Worm (Caenorhabditis elegans) whole organism, L4 larva: ENCODE data around the gene scl-3.

Experiments used
- F10B5.3 ChIP-seq: sonication (generic microtip); optimal IDR thresholded peaks from 2 replicates; lab custom pipeline; 2016; ENCODE audit warnings: mild to moderate bottlenecking, missing genetic modification characterization, missing compliant biosample characterization
- F37D6.2 ChIP-seq: sonication (generic microtip); optimal IDR thresholded peaks from 2 replicates; lab custom pipeline; 2016; ENCODE audit warnings: mild to moderate bottlenecking, missing genetic modification characterization, missing compliant biosample characterization
- F49E8.2 ChIP-seq: sonication (generic microtip); optimal IDR thresholded peaks from 2 replicates; lab custom pipeline; 2016; ENCODE audit warnings: missing compliant biosample characterization, mild to moderate bottlenecking, missing genetic modification characterization, borderline replicate concordance
- R02D3.7 ChIP-seq: fragments of 150-350 bp; sonication (generic microtip); optimal IDR thresholded peaks from 3 replicates; lab custom pipeline; 2014; ENCODE audit warnings: missing biosample characterization, missing genetic modification characterization
- Y5F2A.4 ChIP-seq: fragments of 200-800 bp; sonication (Bioruptor generic); optimal IDR thresholded peaks from 2 replicates; lab custom pipeline; 2018; ENCODE audit warnings: mild to moderate bottlenecking, missing genetic modification characterization, missing compliant biosample characterization
- ZK337.2 ChIP-seq: fragments of 200-800 bp; sonication (Bioruptor generic); IDR thresholded peaks from 2 replicates; pipeline ENCODE4 v1.3.6; 2022; ENCODE audit warnings: missing genetic modification reagents, missing genetic modification characterization, missing compliant biosample characterization
- aha-1 ChIP-seq: fragments of 150-350 bp; peaks from one replicate; lab custom pipeline; 2014; ENCODE audit warnings: missing biosample characterization, missing genetic modification characterization
- ama-1 ChIP-seq: fragments of 150-350 bp; optimal IDR thresholded peaks from 2 replicates; lab custom pipeline; 2014; ENCODE audit warnings: inconsistent platforms, mixed read lengths
- ceh-82 ChIP-seq: sonication (generic microtip); optimal IDR thresholded peaks from 2 replicates; lab custom pipeline; 2017; ENCODE audit warnings: missing biosample characterization, missing genetic modification characterization
- ces-1 ChIP-seq: fragments of 150-350 bp; sonication (generic microtip); optimal IDR thresholded peaks from 4 replicates; lab custom pipeline; 2014; ENCODE audit warnings: missing biosample characterization, missing genetic modification reagents, missing genetic modification characterization
- ctbp-1 ChIP-seq: fragments of 200-800 bp; sonication (Bioruptor generic); IDR thresholded peaks from 2 replicates; pipeline ENCODE4 v1.3.6; 2022; ENCODE audit warnings: missing genetic modification reagents, missing genetic modification characterization, missing compliant biosample characterization
- daf-19 ChIP-seq: fragments of 200-800 bp; sonication (Bioruptor generic); conservative IDR thresholded peaks from 2 replicates; pipeline ENCODE4 v1.3.6; 2022; ENCODE audit warnings: missing genetic modification characterization, missing compliant biosample characterization
- duxl-1 ChIP-seq: sonication (generic microtip); optimal IDR thresholded peaks from 2 replicates; lab custom pipeline; 2016; ENCODE audit warnings: mild to moderate bottlenecking, missing genetic modification characterization, moderate library complexity, missing compliant biosample characterization; ENCODE audit not compliant: poor library complexity
- dve-1 ChIP-seq: sonication (generic microtip); optimal IDR thresholded peaks from 2 replicates; lab custom pipeline; 2017; ENCODE audit warnings: antibody characterized with exemption, mild to moderate bottlenecking, missing genetic modification characterization, missing compliant biosample characterization; ENCODE audit not compliant: insufficient read depth
- egl-43 ChIP-seq: fragments of 200-800 bp; sonication (Bioruptor generic); IDR thresholded peaks from 2 replicates; pipeline ENCODE4 v1.3.6; 2022; ENCODE audit warnings: missing genetic modification reagents, missing genetic modification characterization, missing compliant biosample characterization
- fkh-10 ChIP-seq: fragments of 150-350 bp; optimal IDR thresholded peaks from 2 replicates; lab custom pipeline; 2014; ENCODE audit warnings: missing biosample characterization, missing genetic modification reagents, missing genetic modification characterization
- hif-1 ChIP-seq, 2 experiments: sonication (generic microtip); optimal IDR thresholded peaks; 2 replicates each; lab custom pipeline; 2016 to 2017; ENCODE audit warnings: missing compliant biosample characterization in 2 of 2, missing genetic modification characterization in 2 of 2, missing genetic modification reagents in 2 of 2, missing genotype in 2 of 2, mild to moderate bottlenecking in 1 of 2
- hlh-30 ChIP-seq: sonication (generic microtip); optimal IDR thresholded peaks from 2 replicates; lab custom pipeline; 2017; ENCODE audit warnings: antibody characterized with exemption, mild to moderate bottlenecking, missing genetic modification characterization, missing compliant biosample characterization; ENCODE audit not compliant: insufficient read depth
- hmg-1.1 ChIP-seq: fragments of 200-800 bp; sonication (Bioruptor generic); IDR thresholded peaks from 2 replicates; pipeline ENCODE4 v1.3.6; 2022; ENCODE audit warnings: missing genetic modification reagents, missing genetic modification characterization, missing compliant biosample characterization
- jun-1 ChIP-seq: fragments of 150-350 bp; optimal IDR thresholded peaks from 2 replicates; lab custom pipeline; 2014; ENCODE audit warnings: missing biosample characterization, missing genetic modification reagents, missing genetic modification characterization
- lin-29 ChIP-seq: fragments of 200-800 bp; sonication (Bioruptor generic); IDR thresholded peaks from 2 replicates; pipeline ENCODE4 v1.3.6; 2022; ENCODE audit warnings: missing genetic modification reagents, missing genetic modification characterization, missing compliant biosample characterization
- lin-38 ChIP-seq: fragments of 200-800 bp; sonication (Bioruptor generic); IDR thresholded peaks from 2 replicates; pipeline ENCODE4 v1.3.6; 2022; ENCODE audit warnings: missing genetic modification reagents, missing genetic modification characterization, missing compliant biosample characterization
- lsy-2 ChIP-seq, 2 experiments: fragments of 150-350 bp in 1 of 2; sonication (generic microtip) in 1 of 2; optimal IDR thresholded peaks; 2 replicates each; lab custom pipeline; 2014 to 2017; ENCODE audit warnings: missing biosample characterization in 2 of 2, missing genetic modification characterization in 2 of 2
- mdl-1 ChIP-seq, 2 experiments: fragments of 150-350 bp in 1 of 2; sonication (generic microtip) in 1 of 2; optimal IDR thresholded peaks; 2 replicates each; lab custom pipeline; 2014 to 2017; ENCODE audit warnings: missing biosample characterization in 2 of 2, missing genetic modification characterization in 2 of 2
- mep-1 ChIP-seq: fragments of 150-350 bp; sonication (generic microtip); optimal IDR thresholded peaks from 3 replicates; lab custom pipeline; 2014; ENCODE audit warnings: missing biosample characterization, missing genetic modification characterization
- mes-2 ChIP-seq: sonication (generic microtip); optimal IDR thresholded peaks from 2 replicates; lab custom pipeline; 2016; ENCODE audit warnings: missing genotype, mild to moderate bottlenecking, missing genetic modification characterization, missing compliant biosample characterization; ENCODE audit not compliant: poor library complexity, severe bottlenecking
- nhr-10 ChIP-seq: fragments of 150-350 bp; optimal IDR thresholded peaks from 2 replicates; lab custom pipeline; 2014; ENCODE audit warnings: missing biosample characterization, missing genetic modification characterization
- nhr-102 ChIP-seq: sonication (generic microtip); optimal IDR thresholded peaks from 2 replicates; lab custom pipeline; 2016; ENCODE audit warnings: mild to moderate bottlenecking, missing genetic modification characterization, moderate library complexity, missing compliant biosample characterization
- nhr-42 ChIP-seq: fragments of 200-800 bp; sonication (Bioruptor generic); IDR thresholded peaks from 2 replicates; pipeline ENCODE4 v1.3.6; 2022; ENCODE audit warnings: missing genetic modification characterization, missing compliant biosample characterization
- nhr-77 ChIP-seq: fragments of 150-350 bp; optimal IDR thresholded peaks from 2 replicates; lab custom pipeline; 2014; ENCODE audit warnings: missing biosample characterization, missing genetic modification characterization
- rbr-2 ChIP-seq: sonication (generic microtip); optimal IDR thresholded peaks from 2 replicates; lab custom pipeline; 2016; ENCODE audit warnings: missing genotype, missing genetic modification characterization, missing compliant biosample characterization
- set-16 ChIP-seq: fragments of 200-800 bp; sonication (Bioruptor generic); IDR thresholded peaks from 2 replicates; pipeline ENCODE4 v1.3.6; 2022; ENCODE audit warnings: missing genetic modification reagents, missing genetic modification characterization, missing compliant biosample characterization
- tag-97 ChIP-seq: fragments of 200-800 bp; sonication (Bioruptor generic); IDR thresholded peaks from 2 replicates; pipeline ENCODE4 v1.3.6; 2022; ENCODE audit warnings: missing genetic modification characterization, missing compliant biosample characterization
- unc-62 ChIP-seq, 3 experiments: fragments of 150-350 bp in 1 of 3; sonication (generic microtip); optimal IDR thresholded peaks in 2 of 3; peaks in 1 of 3; 1 replicate in 1 of 3; 2 replicates in 2 of 3; lab custom pipeline; 2014 to 2017; ENCODE audit warnings: missing biosample characterization in 3 of 3, missing genetic modification characterization in 3 of 3, missing genetic modification reagents in 3 of 3, missing genotype in 1 of 3
- zfp-2 ChIP-seq: sonication (generic microtip); optimal IDR thresholded peaks from 2 replicates; lab custom pipeline; 2016; ENCODE audit warnings: mild to moderate bottlenecking, missing genetic modification characterization, missing compliant biosample characterization

The scl-3 gene

DNA sequence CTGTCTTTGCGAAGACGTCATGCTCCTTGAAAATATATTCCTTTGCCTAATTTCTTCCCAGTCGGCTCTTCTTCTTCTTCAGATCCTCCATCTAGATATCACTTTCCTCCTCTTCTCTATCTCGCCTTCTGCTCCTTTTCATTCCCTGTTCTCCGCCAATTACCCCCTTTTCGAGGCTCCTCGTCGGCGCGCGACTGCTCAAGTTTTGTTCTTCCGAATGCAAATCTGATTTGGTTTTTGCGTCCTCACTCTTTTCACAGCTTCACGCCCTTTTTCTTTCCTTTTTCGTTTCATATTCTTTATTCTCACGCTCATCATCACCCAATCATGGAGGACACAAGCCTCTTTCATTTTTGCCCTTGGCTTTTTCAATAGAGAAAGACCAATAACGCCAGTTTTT lies 42.6 kb upstream of the scl-3 start:
- TF ChIP-seq F37D6.2: no peak
- TF ChIP-seq Y5F2A.4 (GFP tag; lab: Kevin White, UChicago): no peak
- TF ChIP-seq ZK337.2 (GFP tag; lab: Robert Waterston, UW): no peak
- no peak for TF ChIP-seq lin-29 (GFP tag; lab: Robert Waterston, UW)
- no peak for TF ChIP-seq F49E8.2 (tag; lab: Kevin White, UChicago)
- no peak for TF ChIP-seq lin-38
- TF ChIP-seq nhr-102 (tag; lab: Kevin White, UChicago): no peak
- TF ChIP-seq set-16: peak; percentile 28; the same call in 1 of the 2 replicates
- peak; percentile 60 for TF ChIP-seq fkh-10
- peak; percentile 64 for TF ChIP-seq ces-1 (GFP tag; lab: Kevin White, UChicago)
- peak in 1 of 2 experiments; percentile 9 for TF ChIP-seq unc-62 (GFP tag; optimal IDR thresholded peaks at IDR 0.05 in 1 of 2; lab: Kevin White, UChicago)
- TF ChIP-seq unc-62 (tag; optimal IDR thresholded peaks at IDR 0.05; lab: Kevin White, UChicago): no peak
- peak in 1 of 2 experiments; percentile 7 for TF ChIP-seq lsy-2 (tag; optimal IDR thresholded peaks at IDR 0.05; lab: Kevin White, UChicago)
- no peak for TF ChIP-seq ama-1 (lab: Kevin White, UChicago)
- peak; percentile 57 for TF ChIP-seq ctbp-1 (GFP tag; lab: Robert Waterston, UW)
- TF ChIP-seq hif-1 (tag; optimal IDR thresholded peaks at IDR 0.05; lab: Kevin White, UChicago): no peak
- TF ChIP-seq tag-97: no peak
- TF ChIP-seq duxl-1: no peak
- no peak for TF ChIP-seq zfp-2 (tag; lab: Kevin White, UChicago)
- TF ChIP-seq, all 104 proteins: peak for 6

DNA sequence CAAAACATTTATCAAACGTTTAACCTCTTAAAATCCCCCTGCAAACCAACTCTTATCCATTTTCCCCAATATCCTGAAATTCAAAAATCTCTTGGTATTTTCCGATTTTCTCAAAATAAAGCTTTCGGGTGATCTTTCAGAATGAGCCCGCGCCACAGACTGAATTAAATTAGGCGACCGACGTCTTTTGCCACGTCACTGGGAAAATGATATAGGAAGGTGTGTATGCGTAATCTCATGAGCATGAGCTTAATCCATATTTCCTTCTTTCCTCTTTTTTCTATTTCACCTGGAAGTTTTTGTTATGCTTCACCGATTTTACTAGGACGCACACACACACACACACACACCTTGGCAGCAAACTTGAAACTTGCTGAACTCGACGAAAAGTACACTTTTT lies 38.4 kb upstream of the scl-3 start:
- TF ChIP-seq aha-1 (tag; lab: Kevin White, UChicago) (peak; percentile 70), nhr-42 (GFP tag; lab: Robert Waterston, UW) (no peak)

DNA sequence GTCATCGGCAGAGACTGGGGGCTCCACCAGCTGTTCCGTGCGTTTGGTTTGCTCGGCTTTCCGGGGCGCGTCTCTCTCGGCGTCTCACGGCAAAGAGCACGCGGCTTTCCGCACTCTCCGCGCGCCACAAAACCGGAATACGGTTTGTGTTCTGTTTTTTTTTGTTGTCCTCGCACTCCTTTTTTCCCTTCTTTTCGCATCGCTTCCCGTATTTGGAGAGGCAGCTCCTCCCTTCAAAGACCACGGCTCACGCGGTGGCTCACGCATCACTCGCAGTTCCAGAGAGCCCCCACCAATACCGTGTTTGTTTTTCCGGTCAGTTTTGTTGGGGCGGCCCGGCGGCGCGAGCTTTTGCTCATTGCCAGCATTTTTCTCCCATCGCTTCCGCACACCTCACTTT lies 36.5 kb upstream of the scl-3 start:
- TF ChIP-seq aha-1 (tag; lab: Kevin White, UChicago): peak; percentile 63
- TF ChIP-seq set-16: peak; percentile 83
- TF ChIP-seq F10B5.3 (tag; lab: Kevin White, UChicago): no peak
- TF ChIP-seq egl-43 (GFP tag; lab: Robert Waterston, UW): 0 out of 2 replicates have a peak, but pooled peaks have one; percentile 26
- TF ChIP-seq mdl-1 (tag; optimal IDR thresholded peaks at IDR 0.05; lab: Kevin White, UChicago): no peak
- TF ChIP-seq jun-1 (tag; lab: Kevin White, UChicago): no peak
- TF ChIP-seq nhr-10 (tag; lab: Kevin White, UChicago): no peak
- 0 out of 2 replicates have a peak, but pooled peaks have one; percentile 12 for TF ChIP-seq hmg-1.1 (GFP tag; lab: Robert Waterston, UW)

DNA sequence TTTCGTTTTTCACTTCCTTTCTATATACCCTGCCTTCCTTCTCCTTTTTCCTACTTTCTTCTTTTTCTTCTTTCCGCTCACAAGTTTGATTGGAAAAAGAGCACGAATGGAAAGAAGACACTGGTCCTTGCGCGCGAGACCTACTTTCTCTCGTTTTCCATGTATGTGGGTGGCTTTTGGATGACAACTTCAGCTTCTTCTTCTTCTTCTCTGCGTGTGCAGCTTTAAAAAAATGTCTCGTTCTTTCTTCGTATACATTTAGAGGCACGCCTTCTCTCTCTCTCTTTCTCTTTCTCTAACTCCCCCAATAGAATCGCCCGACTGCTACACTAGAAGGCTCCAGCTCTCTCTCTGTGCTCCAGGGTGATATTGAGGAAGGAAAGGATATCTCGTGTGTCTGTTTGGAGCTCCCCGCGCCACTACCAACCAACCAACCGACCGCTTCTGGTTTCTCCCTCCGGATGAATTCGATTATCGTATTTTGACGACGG lies 33.5 kb upstream of the scl-3 start:
- TF ChIP-seq hmg-1.1 (GFP tag; lab: Robert Waterston, UW) (peak; percentile 46; the same call in 1 of the 2 replicates), R02D3.7 (tag; lab: Kevin White, UChicago) (no peak), lsy-2 (tag; optimal IDR thresholded peaks at IDR 0.05; lab: Kevin White, UChicago) (peak; percentile 30 to 57), mep-1 (tag; lab: Kevin White, UChicago) (peak; percentile 61), ctbp-1 (GFP tag; lab: Robert Waterston, UW) (0 out of 2 replicates have a peak, but pooled peaks have one; percentile 33), ceh-82 (tag; lab: Kevin White, UChicago) (no peak), hlh-30 (tag; lab: Kevin White, UChicago) (peak; percentile 17), nhr-77 (tag; lab: Kevin White, UChicago) (no peak), unc-62 (GFP tag; optimal IDR thresholded peaks at IDR 0.05 in 1 of 2; lab: Kevin White, UChicago) (peak in 1 of 2 experiments; percentile 57), unc-62 (tag; optimal IDR thresholded peaks at IDR 0.05; lab: Kevin White, UChicago) (no peak), mes-2 (tag; lab: Kevin White, UChicago) (peak; percentile 32), F37D6.2 (peak; percentile 11), ces-1 (GFP tag; lab: Kevin White, UChicago) (peak; percentile 14), aha-1 (tag; lab: Kevin White, UChicago) (peak; percentile 90), hif-1 (tag; optimal IDR thresholded peaks at IDR 0.05; lab: Kevin White, UChicago) (peak in 1 of 2 experiments; percentile 29), rbr-2 (tag; lab: Kevin White, UChicago) (peak; percentile 29), mdl-1 (tag; optimal IDR thresholded peaks at IDR 0.05; lab: Kevin White, UChicago) (peak in 1 of 2 experiments; percentile 62), daf-19 (GFP tag; lab: Robert Waterston, UW) (no peak), ZK337.2 (GFP tag; lab: Robert Waterston, UW) (no peak), dve-1 (tag; lab: Kevin White, UChicago) (no peak), set-16 (peak; percentile 42; the same call in 1 of the 2 replicates)
